Worm (Caenorhabditis elegans): ENCODE measurements around the gene mutd-1.

ce11 chrIV:7097450-7097849 lies 36.4 kb downstream of the mutd-1 start:
- TF ChIP-seq snpc-1.1 (tag; optimal IDR thresholded peaks at IDR 0.05; ENCODE audit: insufficient read depth), result no peak
- no peak for TF ChIP-seq unc-62 (GFP tag; optimal IDR thresholded peaks at IDR 0.05)
- TF ChIP-seq F37B4.10 (GFP tag; IDR thresholded peaks at IDR 0.05), result no peak
- TF ChIP-seq bed-2 (GFP tag; IDR thresholded peaks at IDR 0.05), result no peak
- TF ChIP-seq snpc-4 (GFP tag; optimal IDR thresholded peaks at IDR 0.05), result no peak
- TF ChIP-seq snpc-4 (tag; optimal IDR thresholded peaks at IDR 0.05), result no peak
- no peak for TF ChIP-seq athp-1 (tag; optimal IDR thresholded peaks at IDR 0.05)
- TF ChIP-seq him-1 (tag; optimal IDR thresholded peaks at IDR 0.05), result no peak
- TF ChIP-seq ztf-3 (GFP tag; optimal IDR thresholded peaks at IDR 0.05), result no peak
- no peak for TF ChIP-seq B0261.1 (tag; optimal IDR thresholded peaks at IDR 0.05)
- TF ChIP-seq hmg-20 (GFP tag; IDR thresholded peaks at IDR 0.05), result no peak
- no peak for TF ChIP-seq egrh-3 (GFP tag; IDR thresholded peaks at IDR 0.05)
- TF ChIP-seq snpc-3.4 (tag; optimal IDR thresholded peaks at IDR 0.05), result no peak
